Worm (Caenorhabditis elegans): Measurements from ENCODE around the gene nhr-210.

nhr-210 gene

DNA sequence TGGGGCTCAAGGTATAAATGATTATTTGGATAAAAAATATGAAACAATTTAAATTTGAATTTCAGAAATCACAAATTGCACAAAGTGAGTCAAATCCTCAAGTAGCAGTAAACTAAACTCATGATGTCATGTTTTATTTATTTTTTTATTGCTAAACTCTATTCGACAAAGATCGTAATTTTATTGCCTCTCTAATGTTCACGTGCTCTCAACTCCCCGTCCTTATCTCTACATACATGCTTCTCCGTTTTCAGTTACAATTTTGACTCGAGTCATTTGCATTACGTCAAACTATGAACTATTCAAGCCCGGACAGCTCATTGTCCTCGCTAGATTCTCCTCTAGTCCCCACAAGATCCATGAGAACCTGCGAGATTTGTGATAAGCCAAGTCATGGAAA lies 44.8 kb downstream of the nhr-210 start, which contains the start of gene nhr-99:
nhr-99 (plus strand) TSS at position 263 of the 400 bp plus-strand sequence.
- peak; percentile 85 for TF ChIP-seq pqm-1 (tag; optimal IDR thresholded peaks at IDR 0.05)
- TF ChIP-seq elt-2 (tag; optimal IDR thresholded peaks at IDR 0.05): peak; percentile 73
- TF ChIP-seq sea-2 (GFP tag; optimal IDR thresholded peaks at IDR 0.05): no peak
- TF ChIP-seq pha-4 (tag; optimal IDR thresholded peaks at IDR 0.05): peak; percentile 38
- peak; percentile 62 for TF ChIP-seq jun-1 (tag; optimal IDR thresholded peaks at IDR 0.05)

DNA sequence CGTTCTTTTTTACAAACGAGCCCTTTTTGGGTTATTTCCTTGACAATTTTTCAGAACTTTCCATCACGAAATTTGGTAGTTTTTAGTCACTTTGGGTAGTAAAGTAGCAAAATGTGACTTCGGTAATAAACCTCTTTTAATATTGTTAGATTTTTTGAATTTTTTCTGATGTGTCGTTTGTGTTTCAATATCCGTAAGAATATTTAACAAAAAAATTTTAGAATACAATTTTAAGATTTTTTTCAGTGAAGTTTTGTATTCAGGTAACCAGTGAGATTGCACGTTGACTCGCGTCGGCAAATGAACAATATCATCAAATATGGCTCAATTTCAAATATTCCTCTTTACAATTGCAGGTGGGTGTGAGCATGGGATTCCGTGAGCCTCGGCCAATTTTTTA lies 46.8 kb downstream of the nhr-210 start, which contains the start of gene srt-31:
srt-31 (plus strand) TSS at position 301 of the 400 bp plus-strand sequence.
- no peak for TF ChIP-seq unc-39 (tag; optimal IDR thresholded peaks at IDR 0.05)
- no peak for TF ChIP-seq aly-2 (tag; optimal IDR thresholded peaks at IDR 0.05)
- TF ChIP-seq hmg-11 (tag; optimal IDR thresholded peaks at IDR 0.05): no peak
- TF ChIP-seq unc-62 (GFP tag; optimal IDR thresholded peaks at IDR 0.05): no peak
- TF ChIP-seq ztf-11 (tag; optimal IDR thresholded peaks at IDR 0.05): no peak
- no peak for TF ChIP-seq lin-39 (tag; optimal IDR thresholded peaks at IDR 0.05)
- no peak for TF ChIP-seq nhr-28 (tag; optimal IDR thresholded peaks at IDR 0.05)
- TF ChIP-seq mml-1 (tag; optimal IDR thresholded peaks at IDR 0.05): no peak
- no peak for TF ChIP-seq elt-2 (tag; optimal IDR thresholded peaks at IDR 0.05)
- no peak for TF ChIP-seq nhr-237 (tag; optimal IDR thresholded peaks at IDR 0.05)
- no peak for TF ChIP-seq nhr-76 (tag; optimal IDR thresholded peaks at IDR 0.05)
- TF ChIP-seq pha-4 (tag; optimal IDR thresholded peaks at IDR 0.05): no peak
- TF ChIP-seq mdl-1 (tag; optimal IDR thresholded peaks at IDR 0.05): no peak
- TF ChIP-seq ceh-16 (tag; optimal IDR thresholded peaks at IDR 0.05): no peak

DNA sequence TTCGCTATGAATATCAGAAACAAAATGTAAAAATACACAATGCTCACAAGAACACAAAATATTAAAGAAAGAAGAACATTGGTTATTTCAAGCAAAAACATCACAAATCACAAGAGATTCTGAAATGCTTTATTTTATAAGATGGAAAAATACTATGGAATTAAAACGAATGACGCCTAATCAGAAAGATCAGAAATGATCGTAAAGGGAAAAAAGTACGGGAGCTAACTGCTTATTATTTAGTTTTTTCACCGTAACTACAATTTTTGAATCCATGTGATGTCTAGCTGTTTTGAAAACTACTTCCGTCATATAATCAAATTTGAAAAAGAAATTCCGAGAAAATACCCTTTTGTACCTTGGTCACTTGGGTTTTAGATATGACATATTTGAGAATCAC lies 50.9 kb downstream of the nhr-210 start, which contains the start of gene srbc-57:
srbc-57 (minus strand) TSS at position 101 of the 400 bp plus-strand sequence.
- TF ChIP-seq nfya-1 (tag; optimal IDR thresholded peaks at IDR 0.05; ENCODE audit: insufficient read depth) (no peak), nhr-28 (tag; optimal IDR thresholded peaks at IDR 0.05) (no peak), ZK546.5 (tag; optimal IDR thresholded peaks at IDR 0.05) (no peak), egl-5 (tag; optimal IDR thresholded peaks at IDR 0.05) (no peak), nhr-23 (tag; optimal IDR thresholded peaks at IDR 0.05) (no peak), elt-3 (tag; optimal IDR thresholded peaks at IDR 0.05) (no peak), pha-4 (tag; optimal IDR thresholded peaks at IDR 0.05) (no peak), daf-12 (tag; optimal IDR thresholded peaks at IDR 0.05) (no peak), hmg-11 (tag; optimal IDR thresholded peaks at IDR 0.05) (no peak), nhr-77 (tag; optimal IDR thresholded peaks at IDR 0.05) (no peak), elt-2 (tag; optimal IDR thresholded peaks at IDR 0.05) (no peak), lsy-12 (tag; optimal IDR thresholded peaks at IDR 0.05) (no peak), aly-2 (tag; optimal IDR thresholded peaks at IDR 0.05) (no peak), nhr-12 (tag; optimal IDR thresholded peaks at IDR 0.05) (no peak), ztf-4 (tag; optimal IDR thresholded peaks at IDR 0.05) (no peak), zag-1 (tag; optimal IDR thresholded peaks at IDR 0.05) (no peak), unc-39 (tag; optimal IDR thresholded peaks at IDR 0.05) (no peak), R02D3.7 (tag; optimal IDR thresholded peaks at IDR 0.05) (no peak)

Measured in whole organism, L3 larva.